Fruit fly (Drosophila melanogaster): ENCODE measurements around the gene pira.

Gene pira

DNA sequence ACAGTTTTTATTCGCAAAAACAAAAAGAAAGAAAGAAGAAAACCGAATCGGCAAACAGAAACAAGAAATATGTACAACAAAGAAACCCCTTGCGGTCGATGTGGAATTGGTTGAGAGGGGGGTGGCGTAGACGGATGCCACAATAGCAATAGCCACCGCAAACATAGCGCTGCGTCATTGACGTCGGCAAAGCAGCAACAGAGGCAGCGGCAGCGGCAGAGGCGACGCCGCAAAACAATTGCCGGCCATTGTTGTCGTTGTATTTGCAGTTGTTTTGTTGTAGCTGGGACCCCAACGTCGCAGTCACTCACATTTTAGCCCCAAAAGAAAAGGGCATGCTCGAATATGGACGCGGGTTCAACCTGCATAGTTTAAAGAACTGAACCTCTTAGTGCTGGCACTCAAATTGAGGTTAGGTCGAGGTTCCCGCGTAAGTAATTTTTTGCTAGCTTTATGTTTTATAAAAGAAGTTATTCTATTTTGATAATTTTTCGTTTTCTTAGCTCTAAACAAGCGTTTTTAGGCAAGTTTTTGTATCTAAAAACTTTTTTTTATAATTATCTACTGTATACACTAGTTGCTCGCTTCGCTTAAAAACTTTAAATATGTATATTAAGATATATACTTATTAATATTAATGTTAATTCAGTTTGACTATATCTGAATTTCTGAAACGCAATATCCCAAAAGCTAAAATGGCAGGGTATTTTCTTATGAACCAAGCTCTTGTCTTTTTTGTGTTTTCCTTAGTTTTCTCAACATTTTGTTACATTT lies 7.6 kb downstream of the pira start (continued):
- TF ChIP-seq sisA (GFP tag; IDR thresholded peaks at IDR 0.05) = peak; percentile 66
- TF ChIP-seq CG12942 (GFP tag; optimal IDR thresholded peaks at IDR 0.05) = no peak
- TF ChIP-seq CoRest (tag; optimal IDR thresholded peaks at IDR 0.05) = peak; percentile 88
- TF ChIP-seq tio (GFP tag; optimal IDR thresholded peaks at IDR 0.05) = peak; percentile 75
- TF ChIP-seq br (optimal IDR thresholded peaks at IDR 0.05) = no peak
- TF ChIP-seq CG9437 (GFP tag; optimal IDR thresholded peaks at IDR 0.05) = peak; percentile 83
- peak; percentile 80 for TF ChIP-seq Xbp1 (GFP tag; optimal IDR thresholded peaks at IDR 0.05)
- TF ChIP-seq CG14667 (GFP tag; IDR thresholded peaks at IDR 0.05) = peak; percentile 61
- TF ChIP-seq CG14441 (GFP tag; IDR thresholded peaks at IDR 0.05) = peak; percentile 81
- peak in 1 of 2 experiments; percentile 29 for TF ChIP-seq eve (GFP tag; optimal IDR thresholded peaks at IDR 0.05)
- peak; percentile 27; the same call in 1 of the 2 replicates for TF ChIP-seq CG17328 (GFP tag; IDR thresholded peaks at IDR 0.05)
- peak; percentile 41 for TF ChIP-seq CHES-1-like (GFP tag; optimal IDR thresholded peaks at IDR 0.05)
- TF ChIP-seq CG6272 (GFP tag; IDR thresholded peaks at IDR 0.05) = peak; percentile 71
- TF ChIP-seq CG15696 (tag; optimal IDR thresholded peaks at IDR 0.05) = no peak
- peak; percentile 51 for TF ChIP-seq CG17359 (tag; optimal IDR thresholded peaks at IDR 0.05)
- no peak for TF ChIP-seq CG34376 (GFP tag; optimal IDR thresholded peaks at IDR 0.05)
- TF ChIP-seq CG6689 (GFP tag; IDR thresholded peaks at IDR 0.05) = peak; percentile 80
- TF ChIP-seq crc (GFP tag; optimal IDR thresholded peaks at IDR 0.05) = peak; percentile 18
- TF ChIP-seq Sry-β (GFP tag; optimal IDR thresholded peaks at IDR 0.05) = peak; percentile 30
- peak; percentile 49 for TF ChIP-seq scrt (GFP tag; optimal IDR thresholded peaks at IDR 0.05)
- TF ChIP-seq pnt (GFP tag; optimal IDR thresholded peaks at IDR 0.05) = peak; percentile 53
- TF ChIP-seq jigr1 (GFP tag; IDR thresholded peaks at IDR 0.05) = peak; percentile 43; the same call in 1 of the 3 replicates
- TF ChIP-seq CG14710 (tag; optimal IDR thresholded peaks at IDR 0.05) = peak; percentile 28
- peak; percentile 50 for TF ChIP-seq CG12299 (tag; optimal IDR thresholded peaks at IDR 0.05)
- TF ChIP-seq CG9932 (GFP tag; IDR thresholded peaks at IDR 0.05) = peak; percentile 88
- TF ChIP-seq bigmax (GFP tag; optimal IDR thresholded peaks at IDR 0.05) = peak; percentile 92
- TF ChIP-seq pho (GFP tag; optimal IDR thresholded peaks at IDR 0.05) = peak; percentile 66
- TF ChIP-seq CG31441 (GFP tag; IDR thresholded peaks at IDR 0.05) = peak; percentile 71
- TF ChIP-seq CG3726 (GFP tag; IDR thresholded peaks at IDR 0.05) = 0 out of 3 replicates have a peak, but pooled peaks have one; percentile 39
- TF ChIP-seq disco-r (GFP tag; optimal IDR thresholded peaks at IDR 0.05) = no peak
- peak; percentile 56 for TF ChIP-seq CG11247 (GFP tag; IDR thresholded peaks at IDR 0.05)
- peak; percentile 15 for TF ChIP-seq dmrt11E (tag; optimal IDR thresholded peaks at IDR 0.05)
- TF ChIP-seq CG12659 (GFP tag; optimal IDR thresholded peaks at IDR 0.05) = peak; percentile 87
- TF ChIP-seq CG34422 (GFP tag; IDR thresholded peaks at IDR 0.05) = peak; percentile 59; the same call in 2 of the 3 replicates
- TF ChIP-seq CG11723 (GFP tag; optimal IDR thresholded peaks at IDR 0.05) = no peak
- peak; percentile 13 for TF ChIP-seq CG1603 (tag; optimal IDR thresholded peaks at IDR 0.05)
- TF ChIP-seq CG8944 (GFP tag; optimal IDR thresholded peaks at IDR 0.05) = peak; percentile 55
- peak; percentile 82 for TF ChIP-seq CG8924 (tag; optimal IDR thresholded peaks at IDR 0.05)
- no peak for TF ChIP-seq CG12236 (GFP tag; optimal IDR thresholded peaks at IDR 0.05)
- 0 out of 3 replicates have a peak, but pooled peaks have one; percentile 32 for TF ChIP-seq otp (GFP tag; IDR thresholded peaks at IDR 0.05)
- TF ChIP-seq CG10147 (GFP tag; optimal IDR thresholded peaks at IDR 0.05) = peak; percentile 59
- peak; percentile 49 for TF ChIP-seq vfl (GFP tag; optimal IDR thresholded peaks at IDR 0.05)
- peak; percentile 66 for TF ChIP-seq Rx (GFP tag; IDR thresholded peaks at IDR 0.05)
- TF ChIP-seq Poxn (GFP tag; IDR thresholded peaks at IDR 0.05) = peak; percentile 59
- no peak for TF ChIP-seq CG14860 (GFP tag; IDR thresholded peaks at IDR 0.05; ENCODE audit: partially characterized antibody)
- TF ChIP-seq CG30431 (GFP tag; optimal IDR thresholded peaks at IDR 0.05) = peak; percentile 68
- TF ChIP-seq CG8388 (GFP tag; optimal IDR thresholded peaks at IDR 0.05) = peak; percentile 54
- peak; percentile 60 for TF ChIP-seq Fer3 (tag; optimal IDR thresholded peaks at IDR 0.05)
- no peak for TF ChIP-seq HmgD (GFP tag; optimal IDR thresholded peaks at IDR 0.05)
- no peak for TF ChIP-seq aop (GFP tag; IDR thresholded peaks at IDR 0.05)

All from whole organism, embryonic.